Fruit fly (Drosophila melanogaster) whole organism, embryonic: ENCODE measurements around the gene Jhbp11.
A peak's percentile ranks its signal among the peaks of the same experiment; 100 is the strongest.

ENCODE experiments used
- ATbp ChIP-seq: fragments of 200-800 bp; sonication (Bioruptor generic); optimal IDR thresholded peaks from 2 replicates; lab custom pipeline; 2017; ENCODE audit warnings: missing biosample characterization, mild to moderate bottlenecking, missing genetic modification characterization, missing genetic modification reagents
- CG10565 ChIP-seq: fragments of 200-800 bp; sonication (Bioruptor generic); optimal IDR thresholded peaks from 3 replicates; lab custom pipeline; 2016; ENCODE audit warnings: missing biosample characterization, mild to moderate bottlenecking, missing genetic modification characterization
- CG11247 ChIP-seq: fragments of 200-800 bp; sonication (Bioruptor generic); IDR thresholded peaks from 2 replicates; pipeline ENCODE4 v1.3.6; 2022; ENCODE audit warnings: missing biosample characterization, missing genetic modification characterization
- CG13287 ChIP-seq: fragments of 200-800 bp; sonication (Bioruptor generic); IDR thresholded peaks from 2 replicates; pipeline ENCODE4 v1.3.6; 2022; ENCODE audit warnings: missing biosample characterization, missing genetic modification characterization; ENCODE audit not compliant: partially characterized antibody
- CG15011 ChIP-seq: fragments of 200-800 bp; sonication (Bioruptor generic); optimal IDR thresholded peaks from 3 replicates; lab custom pipeline; 2018; ENCODE audit warnings: missing biosample characterization, mild to moderate bottlenecking, missing genetic modification characterization
- CG15479 ChIP-seq: fragments of 200-800 bp; sonication (Bioruptor generic); optimal IDR thresholded peaks from 3 replicates; lab custom pipeline; 2019; ENCODE audit warnings: missing biosample characterization, mild to moderate bottlenecking, missing genetic modification characterization, moderate library complexity
- CG1603 ChIP-seq: fragments of 200-800 bp; sonication (Bioruptor generic); optimal IDR thresholded peaks from 2 replicates; lab custom pipeline; 2019; ENCODE audit warnings: missing biosample characterization, mild to moderate bottlenecking, missing genetic modification characterization, moderate library complexity
- CG1792 ChIP-seq: fragments of 200-800 bp; sonication (Bioruptor generic); optimal IDR thresholded peaks from 2 replicates; lab custom pipeline; 2016; ENCODE audit warnings: missing biosample characterization, missing genetic modification characterization
- CG18619 ChIP-seq: fragments of 200-800 bp; sonication (Bioruptor generic); optimal IDR thresholded peaks from 3 replicates; lab custom pipeline; 2017; ENCODE audit warnings: missing biosample characterization, mild to moderate bottlenecking, missing genetic modification characterization
- CG2199 ChIP-seq: fragments of 200-800 bp; sonication (Bioruptor generic); IDR thresholded peaks from 3 replicates; pipeline ENCODE4 v1.3.6; 2022; ENCODE audit warnings: missing biosample characterization, missing genetic modification characterization
- CG2678 ChIP-seq: fragments of 200-800 bp; sonication (Bioruptor generic); optimal IDR thresholded peaks from 3 replicates; lab custom pipeline; 2019; ENCODE audit warnings: missing biosample characterization, mild to moderate bottlenecking, missing genetic modification characterization, moderate library complexity
- CG2889 ChIP-seq: fragments of 200-800 bp; sonication (Bioruptor generic); IDR thresholded peaks from 3 replicates; pipeline ENCODE4 v1.3.6; 2022; ENCODE audit warnings: missing biosample characterization, missing genetic modification characterization
- CG33213 ChIP-seq: fragments of 200-800 bp; sonication (Bioruptor generic); optimal IDR thresholded peaks from 3 replicates; lab custom pipeline; 2016; ENCODE audit warnings: missing biosample characterization, missing genetic modification characterization
- CG4617 ChIP-seq: fragments of 200-800 bp; sonication (Bioruptor generic); optimal IDR thresholded peaks from 3 replicates; lab custom pipeline; 2016; ENCODE audit warnings: missing biosample characterization, missing genetic modification characterization, borderline replicate concordance
- CG4707 ChIP-seq: fragments of 200-800 bp; sonication (Bioruptor generic); optimal IDR thresholded peaks from 2 replicates; lab custom pipeline; 2018; ENCODE audit warnings: missing biosample characterization, mild to moderate bottlenecking, missing genetic modification characterization, moderate library complexity
- CG6272 ChIP-seq: fragments of 200-800 bp; sonication (Bioruptor generic); IDR thresholded peaks from 2 replicates; pipeline ENCODE4 v1.3.6; 2022; ENCODE audit warnings: missing biosample characterization, missing genetic modification characterization
- CG7928 ChIP-seq: fragments of 200-800 bp; sonication (Bioruptor generic); optimal IDR thresholded peaks from 2 replicates; lab custom pipeline; 2017; ENCODE audit warnings: missing biosample characterization, mild to moderate bottlenecking, missing genetic modification characterization
- CG8478 ChIP-seq: fragments of >200 bp; optimal IDR thresholded peaks from 2 replicates; lab custom pipeline; 2018
- CG8765 ChIP-seq: fragments of 200-800 bp; sonication (Bioruptor generic); IDR thresholded peaks from 2 replicates; pipeline ENCODE4 v1.3.6; 2022; ENCODE audit warnings: missing biosample characterization, missing genetic modification characterization
- CG9437 ChIP-seq: fragments of 200-800 bp; sonication (Bioruptor generic); optimal IDR thresholded peaks from 2 replicates; lab custom pipeline; 2018; ENCODE audit warnings: missing biosample characterization, mild to moderate bottlenecking, missing genetic modification characterization
- CG9609 ChIP-seq: fragments of 200-800 bp; sonication (Bioruptor generic); optimal IDR thresholded peaks from 3 replicates; lab custom pipeline; 2016; ENCODE audit warnings: missing biosample characterization, missing genetic modification characterization
- CG9932 ChIP-seq: fragments of 200-800 bp; sonication (Bioruptor generic); IDR thresholded peaks from 2 replicates; pipeline ENCODE4 v1.3.6; 2022; ENCODE audit warnings: missing biosample characterization, missing genetic modification characterization
- CHES-1-like ChIP-seq: fragments of 200-800 bp; sonication (Bioruptor generic); optimal IDR thresholded peaks from 2 replicates; lab custom pipeline; 2016; ENCODE audit warnings: missing biosample characterization, missing genetic modification characterization
- CkIIα-i1 ChIP-seq: fragments of 200-800 bp; sonication (Bioruptor generic); IDR thresholded peaks from 2 replicates; pipeline ENCODE4 v1.3.6; 2022; ENCODE audit warnings: missing biosample characterization, missing genetic modification characterization
- Fer1 ChIP-seq: fragments of 200-800 bp; sonication (Bioruptor generic); optimal IDR thresholded peaks from 2 replicates; lab custom pipeline; 2017; ENCODE audit warnings: missing biosample characterization, mild to moderate bottlenecking, missing genetic modification characterization
- HLH54F ChIP-seq: fragments of 200-800 bp; sonication (Bioruptor generic); optimal IDR thresholded peaks from 3 replicates; lab custom pipeline; 2016; ENCODE audit warnings: missing biosample characterization, missing genetic modification characterization
- HmgD ChIP-seq: fragments of 200-800 bp; sonication (Bioruptor generic); optimal IDR thresholded peaks from 3 replicates; lab custom pipeline; 2016; ENCODE audit warnings: missing biosample characterization, missing genetic modification characterization
- Hmx ChIP-seq: fragments of 200-800 bp; sonication (Bioruptor generic); optimal IDR thresholded peaks from 2 replicates; lab custom pipeline; 2016; ENCODE audit warnings: missing biosample characterization, missing genetic modification characterization
- NC2β ChIP-seq: fragments of 200-800 bp; sonication (Bioruptor generic); optimal IDR thresholded peaks from 2 replicates; lab custom pipeline; 2016; ENCODE audit warnings: missing biosample characterization, missing genetic modification characterization
- Neu2 ChIP-seq: fragments of 200-800 bp; sonication (Bioruptor generic); optimal IDR thresholded peaks from 3 replicates; lab custom pipeline; 2016; ENCODE audit warnings: missing biosample characterization, missing genetic modification characterization, borderline replicate concordance
- Oaz ChIP-seq: fragments of 200-800 bp; sonication (Bioruptor generic); IDR thresholded peaks from 2 replicates; pipeline ENCODE4 v1.3.6; 2022; ENCODE audit warnings: missing biosample characterization, missing genetic modification characterization
- Ssrp ChIP-seq: fragments of 200-800 bp; sonication (Bioruptor generic); optimal IDR thresholded peaks from 2 replicates; lab custom pipeline; 2018; ENCODE audit warnings: missing biosample characterization, mild to moderate bottlenecking, missing genetic modification characterization, moderate library complexity
- Taf1 ChIP-seq: fragments of 200-800 bp; sonication (Bioruptor generic); IDR thresholded peaks from 2 replicates; pipeline ENCODE4 v1.3.6; 2022; ENCODE audit warnings: missing biosample characterization, missing genetic modification characterization
- bab2 ChIP-seq: fragments of 200-800 bp; sonication (Bioruptor generic); optimal IDR thresholded peaks from 2 replicates; lab custom pipeline; 2016; ENCODE audit warnings: missing biosample characterization, missing genetic modification characterization
- chinmo ChIP-seq: fragments of 200-800 bp; sonication (Bioruptor generic); IDR thresholded peaks from 4 replicates; pipeline ENCODE4 v1.3.6; 2022; ENCODE audit warnings: missing biosample characterization, missing genetic modification characterization; ENCODE audit not compliant: partially characterized antibody
- danr ChIP-seq: fragments of 200-800 bp; sonication (Bioruptor generic); IDR thresholded peaks from 2 replicates; pipeline ENCODE4 v1.3.6; 2022; ENCODE audit warnings: missing biosample characterization, missing genetic modification characterization
- dati ChIP-seq: fragments of 200-800 bp; sonication (Bioruptor generic); IDR thresholded peaks from 2 replicates; pipeline ENCODE4 v1.3.6; 2022; ENCODE audit warnings: missing biosample characterization, missing genetic modification characterization
- fd102C ChIP-seq: fragments of 200-800 bp; sonication (Bioruptor generic); optimal IDR thresholded peaks from 2 replicates; lab custom pipeline; 2018; ENCODE audit warnings: missing biosample characterization, mild to moderate bottlenecking, missing genetic modification characterization, moderate library complexity
- fru ChIP-seq: fragments of >200 bp; optimal IDR thresholded peaks from 2 replicates; lab custom pipeline; 2017
- fu2 ChIP-seq: fragments of 200-800 bp; sonication (Bioruptor generic); optimal IDR thresholded peaks from 2 replicates; lab custom pipeline; 2016; ENCODE audit warnings: missing biosample characterization, missing genetic modification characterization
- grau ChIP-seq: fragments of 200-800 bp; optimal IDR thresholded peaks from 3 replicates; lab custom pipeline; 2019; ENCODE audit warnings: missing biosample characterization, mild to moderate bottlenecking, missing genetic modification characterization, moderate library complexity
- lola ChIP-seq, 3 experiments: fragments of >200 bp in 2 of 3; fragments of 200-800 bp in 1 of 3; sonication (Bioruptor generic) in 1 of 3; optimal IDR thresholded peaks; 2 replicates each; lab custom pipeline; 2017 to 2019; ENCODE audit warnings: missing biosample characterization in 3 of 3, missing genetic modification characterization in 3 of 3, mild to moderate bottlenecking in 1 of 3, moderate library complexity in 1 of 3
- mam ChIP-seq: fragments of 200-800 bp; sonication (Bioruptor generic); optimal IDR thresholded peaks from 3 replicates; lab custom pipeline; 2016; ENCODE audit warnings: missing biosample characterization, missing genetic modification characterization
- pho ChIP-seq: fragments of 200-800 bp; sonication (Bioruptor generic); optimal IDR thresholded peaks from 2 replicates; lab custom pipeline; 2016; ENCODE audit warnings: missing biosample characterization, missing genetic modification characterization
- phol ChIP-seq: fragments of 200-800 bp; sonication (Bioruptor generic); optimal IDR thresholded peaks from 3 replicates; lab custom pipeline; 2018; ENCODE audit warnings: missing biosample characterization, mild to moderate bottlenecking, missing genetic modification characterization, moderate library complexity
- ro ChIP-seq: fragments of 200-800 bp; sonication (Bioruptor generic); IDR thresholded peaks from 2 replicates; pipeline ENCODE4 v1.3.6; 2022; ENCODE audit warnings: missing biosample characterization, missing genetic modification characterization
- shn ChIP-seq: fragments of 200-800 bp; sonication (Bioruptor generic); optimal IDR thresholded peaks from 3 replicates; lab custom pipeline; 2016; ENCODE audit warnings: missing biosample characterization, missing genetic modification characterization
- ssp ChIP-seq: fragments of 200-800 bp; sonication (Bioruptor generic); IDR thresholded peaks from 2 replicates; pipeline ENCODE4 v1.3.6; 2022; ENCODE audit warnings: missing biosample characterization, missing genetic modification characterization
- sug ChIP-seq: fragments of 200-800 bp; optimal IDR thresholded peaks from 2 replicates; lab custom pipeline; 2019; ENCODE audit warnings: missing biosample characterization, mild to moderate bottlenecking, missing genetic modification characterization, moderate library complexity
- tin ChIP-seq: fragments of 200-800 bp; sonication (Bioruptor generic); optimal IDR thresholded peaks from 3 replicates; lab custom pipeline; 2016; ENCODE audit warnings: missing biosample characterization, missing genetic modification characterization
- zfh2 ChIP-seq: fragments of 200-800 bp; sonication (Bioruptor generic); optimal IDR thresholded peaks from 2 replicates; lab custom pipeline; 2016; ENCODE audit warnings: missing biosample characterization, missing genetic modification characterization

Jhbp11 gene

dm6 chr3R:27069810-27070625 is 31.0 kb upstream of the Jhbp11 start, which contains the start of gene spz (continued):
- TF ChIP-seq Oaz (GFP tag; lab: Robert Waterston, UW): no peak
- no peak for TF ChIP-seq NC2β (GFP tag; lab: Kevin White, UChicago)
- no peak for TF ChIP-seq fd102C (GFP tag; lab: Kevin White, UChicago)
- no peak for TF ChIP-seq dati
- TF ChIP-seq Ssrp (tag; lab: Kevin White, UChicago): no peak
- no peak for TF ChIP-seq HmgD (GFP tag; lab: Kevin White, UChicago)
- no peak for TF ChIP-seq CG4617
- TF ChIP-seq CkIIα-i1 (GFP tag; lab: Robert Waterston, UW): no peak
- TF ChIP-seq CG9932 (GFP tag; lab: Robert Waterston, UW): 0 out of 2 replicates have a peak, but pooled peaks have one; percentile 35
- peak; percentile 95 for TF ChIP-seq chinmo (GFP tag; lab: Robert Waterston, UW)
- TF ChIP-seq CG2678 (tag; lab: Kevin White, UChicago): peak; percentile 24
- peak; percentile 12 for TF ChIP-seq pho (GFP tag; lab: Kevin White, UChicago)
- TF ChIP-seq ssp (GFP tag; lab: Robert Waterston, UW): no peak
- TF ChIP-seq HLH54F (GFP tag; lab: Kevin White, UChicago): no peak
- no peak for TF ChIP-seq Hmx (GFP tag; lab: Kevin White, UChicago)
- peak; percentile 74 for TF ChIP-seq CG8478 (lab: Kevin White, UChicago)
- no peak for TF ChIP-seq CG15011
- TF ChIP-seq ATbp: peak; percentile 37
- TF ChIP-seq lola (GFP tag; optimal IDR thresholded peaks at IDR 0.05; lab: Kevin White, UChicago): no peak
- no peak for TF ChIP-seq sug (tag; lab: Kevin White, UChicago)
- TF ChIP-seq CG33213 (GFP tag; lab: Kevin White, UChicago): no peak
- TF ChIP-seq CG8765: no peak
- no peak for TF ChIP-seq CG11247 (GFP tag; lab: Robert Waterston, UW)
- no peak for TF ChIP-seq shn
- no peak for TF ChIP-seq zfh2
- no peak for TF ChIP-seq CG7928 (GFP tag; lab: Kevin White, UChicago)
- TF ChIP-seq CG9609: no peak
- no peak for TF ChIP-seq ro (GFP tag; lab: Robert Waterston, UW)
- no peak for TF ChIP-seq CG2199
- no peak for TF ChIP-seq CG10565 (GFP tag; lab: Kevin White, UChicago)
- no peak for TF ChIP-seq CG4707
- TF ChIP-seq CHES-1-like (GFP tag; lab: Kevin White, UChicago): no peak
- TF ChIP-seq fu2 (GFP tag; lab: Kevin White, UChicago): no peak
- no peak for TF ChIP-seq CG18619 (GFP tag; lab: Kevin White, UChicago)
- TF ChIP-seq Neu2 (GFP tag; lab: Kevin White, UChicago): no peak
- TF ChIP-seq CG1603 (tag; lab: Kevin White, UChicago): peak; percentile 50
- no peak for TF ChIP-seq Fer1 (GFP tag; lab: Kevin White, UChicago)
- no peak for TF ChIP-seq mam (GFP tag; lab: Kevin White, UChicago)
- TF ChIP-seq CG13287 (GFP tag; lab: Robert Waterston, UW): peak; percentile 46; the same call in 1 of the 2 replicates
- no peak for TF ChIP-seq tin
- no peak for TF ChIP-seq CG2889 (GFP tag; lab: Robert Waterston, UW)
- no peak for TF ChIP-seq fru (lab: Kevin White, UChicago)
- peak; percentile 18 for TF ChIP-seq grau
- no peak for TF ChIP-seq CG9437
- no peak for TF ChIP-seq CG15479 (GFP tag; lab: Kevin White, UChicago)
- no peak for TF ChIP-seq danr (GFP tag; lab: Robert Waterston, UW)
- no peak for TF ChIP-seq CG1792 (GFP tag; lab: Kevin White, UChicago)
- TF ChIP-seq phol (tag; lab: Kevin White, UChicago): no peak
- TF ChIP-seq bab2 (GFP tag; lab: Kevin White, UChicago): no peak
- 0 out of 2 replicates have a peak, but pooled peaks have one; percentile 9 for TF ChIP-seq CG6272 (GFP tag; lab: Robert Waterston, UW)
- TF ChIP-seq Taf1 (GFP tag; lab: Robert Waterston, UW): no peak
